Fruit fly (Drosophila melanogaster) whole organism, embryonic: Measurements from ENCODE around the gene CG15529.

ENCODE experiments used
- Asciz ChIP-seq: fragments of 200-800 bp; sonication (Bioruptor generic); optimal IDR thresholded peaks from 2 replicates; lab custom pipeline; 2017; ENCODE audit warnings: missing biosample characterization, mild to moderate bottlenecking, missing genetic modification characterization, missing genetic modification reagents
- Awh ChIP-seq: fragments of 200-800 bp; sonication (Bioruptor generic); IDR thresholded peaks from 2 replicates; pipeline ENCODE4, ENCODE4 v1.3.6; 2022; ENCODE audit warnings: missing biosample characterization, missing genetic modification characterization
- CG10431 ChIP-seq: fragments of 200-800 bp; sonication (Bioruptor generic); optimal IDR thresholded peaks from 3 replicates; lab custom pipeline; 2018; ENCODE audit warnings: missing biosample characterization, mild to moderate bottlenecking, missing genetic modification characterization
- CG10543 ChIP-seq: fragments of 200-800 bp; sonication (Bioruptor generic); optimal IDR thresholded peaks from 3 replicates; lab custom pipeline; 2017; ENCODE audit warnings: missing biosample characterization, mild to moderate bottlenecking, missing genetic modification characterization, moderate library complexity
- CG10979 ChIP-seq: fragments of 200-800 bp; sonication (Bioruptor generic); optimal IDR thresholded peaks from 2 replicates; lab custom pipeline; 2018; ENCODE audit warnings: missing biosample characterization, mild to moderate bottlenecking, missing genetic modification characterization, moderate library complexity
- CG11696 ChIP-seq: fragments of 200-800 bp; sonication (Bioruptor generic); IDR thresholded peaks from 2 replicates; pipeline ENCODE4 v1.3.6; 2022; ENCODE audit warnings: missing biosample characterization, missing genetic modification characterization
- CG11723 ChIP-seq: fragments of 200-800 bp; sonication (Bioruptor generic); optimal IDR thresholded peaks from 2 replicates; lab custom pipeline; 2017; ENCODE audit warnings: missing biosample characterization, mild to moderate bottlenecking, missing genetic modification characterization
- CG13123 ChIP-seq: fragments of 200-800 bp; sonication (Bioruptor generic); optimal IDR thresholded peaks from 2 replicates; lab custom pipeline; 2016; ENCODE audit warnings: missing biosample characterization, missing genetic modification characterization
- CG17186 ChIP-seq: fragments of 200-800 bp; sonication (Bioruptor generic); optimal IDR thresholded peaks from 3 replicates; lab custom pipeline; 2017; ENCODE audit warnings: missing biosample characterization, missing genetic modification reagents, missing genetic modification characterization
- CG18011 ChIP-seq: fragments of 200-800 bp; sonication (Bioruptor generic); optimal IDR thresholded peaks from 2 replicates; lab custom pipeline; 2017; ENCODE audit warnings: missing biosample characterization, missing genetic modification characterization, mild to moderate bottlenecking, moderate library complexity, missing genotype
- CG2712 ChIP-seq: fragments of 200-800 bp; optimal IDR thresholded peaks from 3 replicates; lab custom pipeline; 2019; ENCODE audit warnings: missing biosample characterization, mild to moderate bottlenecking, missing genetic modification characterization, moderate library complexity
- CG30403 ChIP-seq: fragments of 200-800 bp; sonication (Bioruptor generic); optimal IDR thresholded peaks from 3 replicates; lab custom pipeline; 2016; ENCODE audit warnings: missing biosample characterization, missing genetic modification characterization
- CG3407 ChIP-seq: fragments of 200-800 bp; sonication (Bioruptor generic); optimal IDR thresholded peaks from 2 replicates; lab custom pipeline; 2018; ENCODE audit warnings: missing biosample characterization, mild to moderate bottlenecking, missing genetic modification characterization
- CG34422 ChIP-seq: fragments of 200-800 bp; sonication (Bioruptor generic); IDR thresholded peaks from 3 replicates; pipeline ENCODE4 v1.3.6; 2022; ENCODE audit warnings: missing biosample characterization, missing genetic modification characterization
- CG3838 ChIP-seq: fragments of 200-800 bp; sonication (Bioruptor generic); optimal IDR thresholded peaks from 3 replicates; lab custom pipeline; 2016; ENCODE audit warnings: missing biosample characterization, missing genetic modification characterization
- CG4820 ChIP-seq: fragments of 200-800 bp; sonication (Bioruptor generic); optimal IDR thresholded peaks from 3 replicates; lab custom pipeline; 2016; ENCODE audit warnings: missing biosample characterization, missing genetic modification characterization
- CG7745 ChIP-seq: fragments of 200-800 bp; sonication (Bioruptor generic); optimal IDR thresholded peaks from 2 replicates; lab custom pipeline; 2018; ENCODE audit warnings: missing biosample characterization, mild to moderate bottlenecking, missing genetic modification characterization, moderate library complexity
- CG7786 ChIP-seq: fragments of 200-800 bp; sonication (Bioruptor generic); optimal IDR thresholded peaks from 2 replicates; lab custom pipeline; 2016; ENCODE audit warnings: missing biosample characterization, missing genetic modification characterization
- CG8944 ChIP-seq: fragments of 200-800 bp; sonication (Bioruptor generic); optimal IDR thresholded peaks from 3 replicates; lab custom pipeline; 2016; ENCODE audit warnings: missing biosample characterization, missing genetic modification characterization
- CG9437 ChIP-seq: fragments of 200-800 bp; sonication (Bioruptor generic); optimal IDR thresholded peaks from 2 replicates; lab custom pipeline; 2018; ENCODE audit warnings: missing biosample characterization, mild to moderate bottlenecking, missing genetic modification characterization
- CHES-1-like ChIP-seq: fragments of 200-800 bp; sonication (Bioruptor generic); optimal IDR thresholded peaks from 2 replicates; lab custom pipeline; 2016; ENCODE audit warnings: missing biosample characterization, missing genetic modification characterization
- Camta ChIP-seq: fragments of 200-800 bp; sonication (Bioruptor generic); optimal IDR thresholded peaks from 2 replicates; lab custom pipeline; 2016; ENCODE audit warnings: missing biosample characterization, missing genetic modification characterization
- Dp ChIP-seq: fragments of 200-800 bp; sonication (Bioruptor generic); optimal IDR thresholded peaks from 2 replicates; lab custom pipeline; 2018; ENCODE audit warnings: missing biosample characterization, mild to moderate bottlenecking, missing genetic modification characterization, moderate library complexity
- H2.0 ChIP-seq: fragments of 200-800 bp; sonication (Bioruptor generic); IDR thresholded peaks from 2 replicates; pipeline ENCODE4 v1.3.6; 2022; ENCODE audit warnings: missing biosample characterization, missing genetic modification characterization
- Lpt ChIP-seq: fragments of >200 bp; optimal IDR thresholded peaks from 2 replicates; lab custom pipeline; 2018; ENCODE audit warnings: missing biosample characterization, missing genetic modification characterization
- Mad ChIP-seq: fragments of 200-800 bp; sonication (Bioruptor generic); optimal IDR thresholded peaks from 2 replicates; lab custom pipeline; 2016; ENCODE audit warnings: missing biosample characterization, missing genetic modification characterization
- Nf-YB ChIP-seq: fragments of 200-800 bp; sonication (Bioruptor generic); optimal IDR thresholded peaks from 3 replicates; lab custom pipeline; 2019; ENCODE audit warnings: missing biosample characterization, mild to moderate bottlenecking, missing genetic modification characterization, moderate library complexity
- PHDP ChIP-seq: fragments of 200-800 bp; sonication (Bioruptor generic); optimal IDR thresholded peaks from 3 replicates; lab custom pipeline; 2018; ENCODE audit warnings: missing biosample characterization, mild to moderate bottlenecking, missing genetic modification characterization, moderate library complexity
- Sry-β ChIP-seq: fragments of 200-800 bp; sonication (Bioruptor generic); optimal IDR thresholded peaks from 2 replicates; lab custom pipeline; 2018; ENCODE audit warnings: missing biosample characterization, mild to moderate bottlenecking, missing genetic modification characterization, moderate library complexity
- Stat92E ChIP-seq, 3 experiments: fragments of >200 bp in 2 of 3; fragments of 200-800 bp in 1 of 3; sonication (Bioruptor generic) in 1 of 3; optimal IDR thresholded peaks; 2 replicates each; lab custom pipeline; 2017 to 2019; ENCODE audit warnings: missing biosample characterization in 3 of 3, missing genetic modification characterization in 3 of 3, mild to moderate bottlenecking in 1 of 3, moderate library complexity in 1 of 3
- Vsx1 ChIP-seq: fragments of 200-800 bp; sonication (Bioruptor generic); optimal IDR thresholded peaks from 2 replicates; lab custom pipeline; 2017; ENCODE audit warnings: missing biosample characterization, mild to moderate bottlenecking, missing genetic modification characterization, missing genetic modification reagents
- amos ChIP-seq: fragments of 200-800 bp; sonication (Bioruptor generic); IDR thresholded peaks from 2 replicates; pipeline ENCODE4 v1.3.6; 2022; ENCODE audit warnings: missing biosample characterization, missing genetic modification characterization; ENCODE audit not compliant: partially characterized antibody
- cato ChIP-seq: fragments of 200-800 bp; sonication (Bioruptor generic); optimal IDR thresholded peaks from 2 replicates; lab custom pipeline; 2016; ENCODE audit warnings: missing biosample characterization, missing genetic modification characterization, borderline replicate concordance
- cg ChIP-seq: fragments of 200-800 bp; sonication (Bioruptor generic); optimal IDR thresholded peaks from 3 replicates; lab custom pipeline; 2019; ENCODE audit warnings: missing biosample characterization, mild to moderate bottlenecking, missing genetic modification characterization, moderate library complexity
- crp ChIP-seq, 2 experiments: fragments of 200-800 bp; sonication (Bioruptor generic); optimal IDR thresholded peaks; 2 replicates in 1 of 2; 3 replicates in 1 of 2; lab custom pipeline; 2017; ENCODE audit warnings: missing biosample characterization in 2 of 2, missing genetic modification characterization in 2 of 2, mild to moderate bottlenecking in 1 of 2, moderate library complexity in 1 of 2
- dm ChIP-seq: fragments of 200-800 bp; sonication (Bioruptor generic); optimal IDR thresholded peaks from 3 replicates; lab custom pipeline; 2016; ENCODE audit warnings: missing biosample characterization, missing genetic modification characterization
- dpn ChIP-seq, 2 experiments: fragments of 200-800 bp; sonication (Bioruptor generic); optimal IDR thresholded peaks; 3 replicates each; lab custom pipeline; 2016; ENCODE audit warnings: missing biosample characterization in 2 of 2, missing genetic modification characterization in 2 of 2
- ems ChIP-seq: fragments of 200-800 bp; sonication (Bioruptor generic); optimal IDR thresholded peaks from 3 replicates; lab custom pipeline; 2016; ENCODE audit warnings: missing biosample characterization, missing genetic modification characterization
- fru ChIP-seq: fragments of >200 bp; optimal IDR thresholded peaks from 2 replicates; lab custom pipeline; 2017
- fu2 ChIP-seq: fragments of 200-800 bp; sonication (Bioruptor generic); optimal IDR thresholded peaks from 2 replicates; lab custom pipeline; 2016; ENCODE audit warnings: missing biosample characterization, missing genetic modification characterization
- nerfin-1 ChIP-seq: fragments of 200-800 bp; sonication (Bioruptor generic); optimal IDR thresholded peaks from 3 replicates; lab custom pipeline; 2019; ENCODE audit warnings: missing biosample characterization, mild to moderate bottlenecking, missing genetic modification characterization, moderate library complexity
- nom ChIP-seq: fragments of 200-800 bp; sonication (Bioruptor generic); optimal IDR thresholded peaks from 2 replicates; lab custom pipeline; 2017; ENCODE audit warnings: missing biosample characterization, missing genetic modification characterization, mild to moderate bottlenecking, moderate library complexity, missing genetic modification reagents
- pan ChIP-seq, 4 experiments: fragments of >200 bp in 3 of 4; fragments of 200-800 bp in 1 of 4; sonication (Bioruptor generic) in 1 of 4; optimal IDR thresholded peaks in 3 of 4; IDR thresholded peaks in 1 of 4; 2 replicates each; pipeline versions ENCODE4 v1.3.6 to Lab custom; 2017 to 2022; ENCODE audit warnings: missing biosample characterization in 2 of 4, missing genetic modification characterization in 2 of 4, mixed read lengths in 1 of 4
- pho ChIP-seq: fragments of 200-800 bp; sonication (Bioruptor generic); optimal IDR thresholded peaks from 2 replicates; lab custom pipeline; 2016; ENCODE audit warnings: missing biosample characterization, missing genetic modification characterization
- pnt ChIP-seq: fragments of 200-800 bp; sonication (Bioruptor generic); optimal IDR thresholded peaks from 3 replicates; lab custom pipeline; 2016; ENCODE audit warnings: missing biosample characterization, missing genetic modification characterization
- run ChIP-seq: fragments of 200-800 bp; sonication (Bioruptor generic); optimal IDR thresholded peaks from 3 replicates; lab custom pipeline; 2018; ENCODE audit warnings: missing biosample characterization, mild to moderate bottlenecking, missing genetic modification characterization
- sens ChIP-seq: fragments of 200-800 bp; sonication (Bioruptor generic); peaks from one replicate; lab custom pipeline; 2016; ENCODE audit warnings: missing biosample characterization, missing genetic modification characterization
- sqz ChIP-seq: fragments of 200-800 bp; sonication (Bioruptor generic); optimal IDR thresholded peaks from 3 replicates; lab custom pipeline; 2018; ENCODE audit warnings: missing biosample characterization, mild to moderate bottlenecking, missing genetic modification characterization
- sug ChIP-seq: fragments of 200-800 bp; optimal IDR thresholded peaks from 2 replicates; lab custom pipeline; 2019; ENCODE audit warnings: missing biosample characterization, mild to moderate bottlenecking, missing genetic modification characterization, moderate library complexity
- wdn ChIP-seq: fragments of 200-800 bp; sonication (Bioruptor generic); IDR thresholded peaks from 2 replicates; pipeline ENCODE4 v1.3.6; 2022; ENCODE audit warnings: missing biosample characterization, missing genetic modification characterization

Gene CG15529

dm6 chr3R:30195606-30196049 lies 43.8 kb downstream of the CG15529 start (continued):
- no peak for TF ChIP-seq CG3838 (GFP tag; lab: Kevin White, UChicago)
- TF ChIP-seq CG7745 (tag; lab: Kevin White, UChicago): no peak
- TF ChIP-seq dm (GFP tag; lab: Kevin White, UChicago): peak; percentile 83
- no peak for TF ChIP-seq CG13123 (GFP tag; lab: Kevin White, UChicago)
- TF ChIP-seq CG34422: peak; percentile 59; the same call in 2 of the 3 replicates
- TF ChIP-seq Nf-YB (GFP tag; lab: Kevin White, UChicago): no peak
- TF ChIP-seq pan (optimal IDR thresholded peaks at IDR 0.05; lab: Kevin White, UChicago): no peak
- TF ChIP-seq pan (GFP tag; optimal IDR thresholded peaks at IDR 0.05 in 1 of 2, IDR thresholded peaks at IDR 0.05 in 1 of 2): peak in 1 of 2 experiments; percentile 55
- TF ChIP-seq CG10431 (GFP tag; lab: Kevin White, UChicago): no peak
- TF ChIP-seq CG11696 (GFP tag; lab: Robert Waterston, UW): no peak
- TF ChIP-seq pnt (GFP tag; lab: Kevin White, UChicago): no peak
- peak; percentile 47 for TF ChIP-seq fu2 (GFP tag; lab: Kevin White, UChicago)
- TF ChIP-seq Lpt (GFP tag; lab: Kevin White, UChicago): no peak
- TF ChIP-seq CG8944: peak; percentile 47
- no peak for TF ChIP-seq Camta
- peak; percentile 51 for TF ChIP-seq sug (tag; lab: Kevin White, UChicago)
- TF ChIP-seq CG30403: peak; percentile 36
- TF ChIP-seq CG10979 (tag; lab: Kevin White, UChicago): no peak
- 0 out of 2 replicates have a peak, but pooled peaks have one; percentile 5 for TF ChIP-seq Awh (GFP tag; lab: Robert Waterston, UW)
- no peak for TF ChIP-seq sqz (GFP tag; lab: Kevin White, UChicago)
- TF ChIP-seq CG2712 (tag; lab: Kevin White, UChicago): peak; percentile 25
- TF ChIP-seq Dp (GFP tag; lab: Kevin White, UChicago): peak; percentile 3
- TF ChIP-seq PHDP (tag; lab: Kevin White, UChicago): peak; percentile 47
- TF ChIP-seq pho (GFP tag; lab: Kevin White, UChicago): peak; percentile 48
- peak; percentile 41; the same call in 1 of the 2 replicates for TF ChIP-seq H2.0 (GFP tag; lab: Robert Waterston, UW)
- TF ChIP-seq Sry-β (GFP tag; lab: Kevin White, UChicago): no peak
- no peak for TF ChIP-seq run (tag; lab: Kevin White, UChicago)
- TF ChIP-seq ems (GFP tag; lab: Kevin White, UChicago): peak; percentile 31
- TF ChIP-seq Asciz: no peak
- peak; percentile 10 for TF ChIP-seq Mad (GFP tag; lab: Kevin White, UChicago)
- TF ChIP-seq CHES-1-like: no peak
- TF ChIP-seq CG17186 (GFP tag; lab: Kevin White, UChicago): no peak
- TF ChIP-seq CG4820: no peak
- TF ChIP-seq cato (GFP tag; lab: Kevin White, UChicago): no peak
- no peak for TF ChIP-seq CG11723
- TF ChIP-seq dpn (GFP tag; optimal IDR thresholded peaks at IDR 0.05; lab: Kevin White, UChicago): peak in 1 of 2 experiments; percentile 63
- no peak for TF ChIP-seq sens (GFP tag; lab: Kevin White, UChicago)
- TF ChIP-seq amos (GFP tag; lab: Robert Waterston, UW): no peak; the same call in 1 of the 2 replicates
- TF ChIP-seq CG7786 (GFP tag; lab: Kevin White, UChicago): peak; percentile 37
- no peak for TF ChIP-seq CG3407 (GFP tag; lab: Kevin White, UChicago)
- peak; percentile 67 for TF ChIP-seq CG10543
- TF ChIP-seq CG18011 (GFP tag; lab: Kevin White, UChicago): no peak
- peak; percentile 12 for TF ChIP-seq nerfin-1 (tag; lab: Kevin White, UChicago)
- peak; percentile 37; the same call in 1 of the 2 replicates for TF ChIP-seq wdn (GFP tag; lab: Robert Waterston, UW)
- peak; percentile 91 for TF ChIP-seq Vsx1 (GFP tag; lab: Kevin White, UChicago)
- TF ChIP-seq nom: no peak
- no peak for TF ChIP-seq cg (GFP tag; lab: Kevin White, UChicago)
- TF ChIP-seq crp (GFP tag; optimal IDR thresholded peaks at IDR 0.05; lab: Kevin White, UChicago): no peak
- no peak for TF ChIP-seq Stat92E (GFP tag; optimal IDR thresholded peaks at IDR 0.05; lab: Kevin White, UChicago)
- TF ChIP-seq fru (lab: Kevin White, UChicago): no peak
- TF ChIP-seq CG9437 (GFP tag; lab: Kevin White, UChicago): no peak
